Worm (Caenorhabditis elegans) whole organism, midembryonic: ENCODE measurements around the gene F59G1.4.

Experiments
- T22C8.4 ChIP-seq: fragments of 200-800 bp; sonication (Bioruptor generic); IDR thresholded peaks from 2 replicates; pipeline ENCODE4 v1.3.6; 2022; ENCODE audit warnings: missing genetic modification characterization, missing compliant biosample characterization
- cog-1 ChIP-seq: sonication (generic microtip); optimal IDR thresholded peaks from 2 replicates; lab custom pipeline; 2016; ENCODE audit warnings: missing genetic modification characterization, missing compliant biosample characterization
- flt-1 ChIP-seq: fragments of 200-800 bp; sonication (Bioruptor generic); IDR thresholded peaks from 2 replicates; pipeline ENCODE4 v1.3.6; 2022; ENCODE audit warnings: missing genetic modification characterization, missing compliant biosample characterization
- klf-2 ChIP-seq: fragments of 200-800 bp; sonication (Bioruptor generic); conservative IDR thresholded peaks from 2 replicates; pipeline ENCODE4 v1.3.6; 2022; ENCODE audit warnings: missing genetic modification reagents, missing genetic modification characterization, missing compliant biosample characterization
- med-1 ChIP-seq: sonication (generic microtip); optimal IDR thresholded peaks from 2 replicates; lab custom pipeline; 2017; ENCODE audit warnings: missing genetic modification characterization, mild to moderate bottlenecking, missing compliant biosample characterization, antibody characterized with exemption, missing genetic modification reagents; ENCODE audit not compliant: insufficient read depth
- ref-1 ChIP-seq: fragments of 200-800 bp; sonication (Bioruptor generic); conservative IDR thresholded peaks from 2 replicates; pipeline ENCODE4 v1.3.6; 2022; ENCODE audit warnings: missing genetic modification reagents, missing genetic modification characterization, missing compliant biosample characterization
- tab-1 ChIP-seq: fragments of 200-800 bp; sonication (Bioruptor generic); IDR thresholded peaks from 2 replicates; pipeline ENCODE4 v1.3.6; 2022; ENCODE audit warnings: missing genetic modification characterization, missing compliant biosample characterization
- ztf-23 ChIP-seq: fragments of 200-800 bp; sonication (Bioruptor generic); IDR thresholded peaks from 2 replicates; pipeline ENCODE4 v1.3.6; 2022; ENCODE audit warnings: missing genetic modification reagents, missing genetic modification characterization, missing compliant biosample characterization
- ztf-29 ChIP-seq: fragments of 200-800 bp; sonication (Bioruptor generic); IDR thresholded peaks from 2 replicates; pipeline ENCODE4 v1.3.6; 2022; ENCODE audit warnings: missing genetic modification reagents, missing genetic modification characterization, missing compliant biosample characterization

F59G1.4 gene

DNA sequence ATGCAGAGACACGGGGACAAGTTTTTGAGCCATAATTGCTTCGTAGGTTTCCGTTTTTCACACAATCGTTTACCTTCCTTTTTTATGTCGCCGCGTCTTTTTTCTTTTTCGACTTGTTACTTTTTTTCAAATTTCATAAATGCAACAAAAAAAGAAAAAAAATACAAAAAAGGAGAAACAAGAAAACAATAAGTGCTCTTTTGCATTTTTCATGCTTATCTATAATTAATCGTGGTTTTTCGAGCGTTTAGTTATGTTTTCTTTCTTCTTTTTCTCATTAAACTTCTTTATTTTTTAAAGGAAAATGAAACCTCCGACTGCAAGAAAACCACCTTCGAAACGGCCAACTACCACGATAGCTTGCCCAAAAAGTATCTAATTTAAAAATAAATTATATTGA, at the start of gene F59G1.4:
F59G1.4 (plus strand) TSS at position 301 of the 400 bp plus-strand sequence.
- TF ChIP-seq med-1, result no peak
- TF ChIP-seq tab-1 (GFP tag; lab: Robert Waterston, UW), result no peak
- TF ChIP-seq ref-1 (GFP tag; lab: Robert Waterston, UW), result no peak
- no peak for TF ChIP-seq flt-1 (GFP tag; lab: Robert Waterston, UW)
- no peak for TF ChIP-seq ztf-23
- no peak for TF ChIP-seq cog-1 (tag; lab: Kevin White, UChicago)
- no peak for TF ChIP-seq ztf-29
- TF ChIP-seq klf-2 (GFP tag; lab: Robert Waterston, UW), result no peak
- TF ChIP-seq T22C8.4 (GFP tag; lab: Robert Waterston, UW), result no peak

DNA sequence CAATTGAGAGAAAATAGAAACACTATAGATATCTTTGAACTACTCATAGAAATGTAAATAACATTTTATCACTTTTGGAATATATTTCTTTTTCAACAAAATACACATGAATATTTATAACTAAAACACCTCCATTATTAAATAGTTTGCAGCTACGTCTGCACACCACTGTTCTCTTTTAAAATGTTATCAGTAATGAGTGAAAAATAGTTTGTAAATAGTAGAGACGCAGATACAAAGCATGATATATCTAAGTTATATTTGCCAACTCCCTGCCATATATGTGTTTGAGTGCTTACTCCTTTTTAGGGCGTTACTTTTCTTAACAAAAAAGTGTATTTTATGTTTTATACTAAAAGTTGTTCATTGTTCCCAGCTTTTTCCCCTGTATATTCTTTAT, 49.8 kb upstream of the F59G1.4 start:
- TF ChIP-seq ztf-23 (no peak), flt-1 (GFP tag; lab: Robert Waterston, UW) (no peak)

DNA sequence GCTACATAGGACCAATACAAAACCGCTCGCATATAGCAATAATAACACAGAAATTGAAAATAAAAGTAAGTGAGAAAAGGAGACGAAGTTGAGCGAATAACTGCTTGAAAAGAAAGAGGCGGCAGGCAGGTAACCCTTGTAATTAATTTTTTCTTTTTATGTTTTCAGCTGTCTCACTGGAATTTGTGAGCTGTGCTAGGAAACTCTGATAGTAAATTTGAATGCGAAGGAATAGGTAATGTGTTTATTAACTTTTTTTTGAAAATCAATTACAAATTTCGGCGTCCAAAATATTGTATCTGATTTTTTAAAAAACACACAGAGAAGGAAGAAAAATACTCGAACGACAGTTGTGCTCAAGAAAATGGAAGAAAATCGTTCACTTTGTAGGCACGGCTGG, 44.0 kb upstream of the F59G1.4 start, which contains the start of gene H41C03.2:
H41C03.2 (minus strand) TSS at position 101 of the 400 bp plus-strand sequence.
- TF ChIP-seq med-1 (no peak), T22C8.4 (GFP tag; lab: Robert Waterston, UW) (no peak), ref-1 (GFP tag; lab: Robert Waterston, UW) (no peak), klf-2 (GFP tag; lab: Robert Waterston, UW) (no peak), cog-1 (tag; lab: Kevin White, UChicago) (no peak), ztf-29 (no peak), ztf-23 (no peak), flt-1 (GFP tag; lab: Robert Waterston, UW) (no peak), tab-1 (GFP tag; lab: Robert Waterston, UW) (no peak)

DNA sequence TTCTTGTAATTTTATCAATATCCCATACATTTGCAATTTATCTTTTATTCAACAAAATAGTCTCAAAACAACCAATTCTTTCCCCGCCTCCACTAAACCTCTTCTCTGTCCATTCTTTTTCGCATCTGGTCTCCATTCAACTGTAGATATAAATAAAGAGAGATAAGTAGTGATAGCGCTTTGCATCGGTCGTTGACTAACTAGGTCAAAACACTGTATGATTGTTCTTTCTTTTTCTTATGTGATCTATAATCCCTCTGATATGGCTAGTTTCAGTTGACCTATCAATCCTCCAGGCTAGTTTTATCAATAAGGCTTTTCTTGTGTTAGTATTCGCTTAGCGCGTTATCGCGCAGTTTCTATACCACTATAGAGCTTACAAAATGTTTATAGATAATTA, 42.7 kb upstream of the F59G1.4 start:
- TF ChIP-seq med-1 (no peak), tab-1 (GFP tag; lab: Robert Waterston, UW) (no peak), T22C8.4 (GFP tag; lab: Robert Waterston, UW) (no peak), flt-1 (GFP tag; lab: Robert Waterston, UW) (no peak), klf-2 (GFP tag; lab: Robert Waterston, UW) (no peak), ref-1 (GFP tag; lab: Robert Waterston, UW) (no peak), cog-1 (tag; lab: Kevin White, UChicago) (no peak), ztf-23 (no peak), ztf-29 (no peak)

DNA sequence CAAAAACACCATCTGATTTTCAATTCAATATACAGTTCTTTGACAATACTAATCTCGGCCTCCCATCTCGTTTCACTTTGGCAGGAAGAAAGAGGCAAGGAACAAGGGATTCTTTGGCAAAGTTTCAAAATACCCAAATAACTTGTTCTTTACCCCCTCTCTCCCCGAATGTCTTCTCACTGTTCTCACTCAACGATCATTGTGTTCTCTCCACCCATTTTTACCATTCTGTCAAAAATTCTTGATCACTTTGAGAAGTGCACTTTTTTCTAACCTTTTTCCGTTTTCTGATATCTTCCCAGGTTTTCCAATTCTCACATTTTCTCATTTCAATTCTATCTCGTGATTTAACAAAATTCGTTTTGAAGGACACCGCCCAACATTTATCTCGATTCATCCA, 41.8 kb upstream of the F59G1.4 start, which contains the start of gene H41C03.1:
H41C03.1 (plus strand) TSS at position 301 of the 400 bp plus-strand sequence.
- TF ChIP-seq ref-1 (GFP tag; lab: Robert Waterston, UW) (no peak), ztf-23 (no peak), med-1 (no peak), tab-1 (GFP tag; lab: Robert Waterston, UW) (no peak), klf-2 (GFP tag; lab: Robert Waterston, UW) (no peak), ztf-29 (no peak), T22C8.4 (GFP tag; lab: Robert Waterston, UW) (no peak), cog-1 (tag; lab: Kevin White, UChicago) (no peak), flt-1 (GFP tag; lab: Robert Waterston, UW) (no peak)

DNA sequence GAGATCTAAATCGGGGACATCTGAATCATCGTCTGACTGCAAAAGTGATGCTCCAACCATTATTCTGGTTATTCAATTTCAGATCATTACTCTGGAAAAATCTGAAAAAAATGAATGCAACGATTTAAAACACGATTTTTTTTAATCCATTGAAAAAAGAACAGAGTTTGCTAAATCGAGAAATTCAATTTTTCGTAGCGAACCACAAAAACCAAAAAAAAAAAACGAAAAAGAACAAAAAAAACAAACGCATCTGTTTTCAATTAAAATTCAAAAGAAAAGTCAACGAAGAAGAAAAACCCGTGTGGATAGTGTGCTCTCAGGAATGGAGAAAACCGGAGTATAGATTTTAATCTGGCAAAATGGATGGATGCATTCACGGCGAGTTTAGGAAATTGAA, 37.6 kb upstream of the F59G1.4 start, which contains the start of gene F55C12.4:
F55C12.4 (minus strand) TSS at position 101 of the 400 bp plus-strand sequence.
- TF ChIP-seq ztf-29 (no peak), flt-1 (GFP tag; lab: Robert Waterston, UW) (no peak), T22C8.4 (GFP tag; lab: Robert Waterston, UW) (no peak), cog-1 (tag; lab: Kevin White, UChicago) (no peak), ref-1 (GFP tag; lab: Robert Waterston, UW) (no peak), med-1 (no peak), klf-2 (GFP tag; lab: Robert Waterston, UW) (no peak), ztf-23 (no peak), tab-1 (GFP tag; lab: Robert Waterston, UW) (no peak)

DNA sequence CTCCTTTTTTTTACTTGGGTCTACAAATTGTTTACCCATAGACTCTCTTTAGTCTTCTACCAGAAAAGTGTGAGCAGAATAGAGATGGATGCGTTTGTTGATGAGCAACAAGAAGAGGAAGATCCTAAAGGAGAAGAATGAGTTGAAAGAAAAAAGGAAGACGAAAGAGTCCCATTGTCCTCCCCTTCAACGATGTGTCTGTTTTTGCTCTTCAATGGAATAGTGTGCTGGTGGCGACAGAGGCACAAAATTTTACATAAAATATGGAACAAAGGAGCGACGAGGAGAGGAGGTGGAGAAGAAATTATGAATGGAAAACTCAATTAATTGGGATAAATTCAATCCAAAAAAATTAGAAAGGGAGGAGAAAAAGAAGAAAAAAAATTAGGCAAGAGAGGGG, 35.3 kb upstream of the F59G1.4 start:
- TF ChIP-seq ztf-23, result no peak
- no peak for TF ChIP-seq ref-1 (GFP tag; lab: Robert Waterston, UW)
- TF ChIP-seq med-1, result no peak
- no peak for TF ChIP-seq tab-1 (GFP tag; lab: Robert Waterston, UW)
- TF ChIP-seq T22C8.4 (GFP tag; lab: Robert Waterston, UW), result no peak
- no peak for TF ChIP-seq klf-2 (GFP tag; lab: Robert Waterston, UW)
- TF ChIP-seq cog-1 (tag; lab: Kevin White, UChicago), result no peak
- TF ChIP-seq ztf-29, result no peak
- TF ChIP-seq flt-1 (GFP tag; lab: Robert Waterston, UW), result no peak

DNA sequence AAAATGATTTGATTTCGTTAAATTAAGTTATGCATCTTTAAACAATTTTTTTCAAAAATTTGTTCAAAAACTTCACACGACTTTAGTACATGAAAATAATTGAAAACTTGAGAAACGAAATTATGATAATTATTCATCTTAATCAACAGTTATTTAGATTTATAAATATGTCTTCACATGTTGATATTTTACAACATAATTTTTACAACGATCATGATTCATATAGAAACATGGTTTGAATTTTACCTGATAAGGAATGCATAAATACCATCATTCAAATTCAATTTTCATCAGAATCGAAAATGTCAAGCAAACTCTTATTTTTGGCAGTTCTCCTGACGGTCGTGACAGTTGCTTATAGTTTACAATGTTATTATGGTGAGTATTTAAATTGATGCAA, 32.1 kb upstream of the F59G1.4 start, which contains the start of gene tag-234:
tag-234 (plus strand) TSS at position 301 of the 400 bp plus-strand sequence.
- TF ChIP-seq flt-1 (GFP tag; lab: Robert Waterston, UW) (no peak), ref-1 (GFP tag; lab: Robert Waterston, UW) (no peak)

DNA sequence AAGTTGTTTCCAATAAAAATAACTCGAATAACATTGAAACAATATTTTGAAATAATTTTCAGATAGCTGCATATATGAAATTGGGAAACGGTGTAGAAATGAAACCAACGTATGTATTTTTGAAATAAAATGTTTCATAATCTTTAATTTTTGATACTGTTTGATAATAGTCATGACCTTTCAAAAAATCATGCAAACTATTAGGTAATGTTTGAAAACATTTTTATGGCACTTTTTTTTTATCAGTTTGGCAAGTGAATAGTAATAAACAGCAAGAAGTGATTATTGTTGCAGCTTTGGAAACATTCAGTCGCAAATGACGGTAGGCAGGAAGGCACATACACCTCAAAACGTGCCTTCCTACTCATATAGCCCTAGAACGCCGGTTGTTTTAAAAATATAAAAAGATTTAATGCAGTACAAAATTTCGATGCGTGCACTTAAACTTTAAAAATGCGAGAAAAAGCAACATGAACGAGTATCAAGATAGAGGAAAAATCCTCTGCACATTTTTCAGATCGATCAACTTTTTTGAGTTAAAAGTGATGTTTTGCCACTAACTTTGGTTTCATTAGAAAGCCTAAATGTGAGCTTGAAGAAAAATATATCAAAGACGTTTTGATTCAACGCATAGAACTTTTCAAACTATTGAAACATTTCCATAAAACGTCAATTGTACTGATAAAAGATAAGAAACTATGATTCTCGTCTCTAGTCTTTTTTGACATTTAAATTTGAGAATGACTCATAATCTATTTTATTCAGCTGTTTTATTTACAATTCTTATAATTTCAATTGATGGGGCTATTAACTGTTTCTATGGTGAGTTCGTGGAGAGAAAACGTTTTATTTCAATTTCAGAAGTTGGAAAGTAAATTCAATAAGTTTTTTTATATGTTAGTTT, 30.3 kb upstream of the F59G1.4 start, which contains the start of gene F55C12.19:
F55C12.19 (plus strand) TSS at position 735 of the 904 bp plus-strand sequence.
- no peak for TF ChIP-seq med-1
- no peak for TF ChIP-seq ztf-23
- no peak for TF ChIP-seq klf-2 (GFP tag; lab: Robert Waterston, UW)
- TF ChIP-seq cog-1 (tag; lab: Kevin White, UChicago), result no peak
- TF ChIP-seq T22C8.4 (GFP tag; lab: Robert Waterston, UW), result no peak
- no peak for TF ChIP-seq tab-1 (GFP tag; lab: Robert Waterston, UW)
- no peak for TF ChIP-seq ref-1 (GFP tag; lab: Robert Waterston, UW)
- no peak for TF ChIP-seq ztf-29
- no peak for TF ChIP-seq flt-1 (GFP tag; lab: Robert Waterston, UW)
